Fruit fly (Drosophila melanogaster): ENCODE measurements around the gene Tgs1.

Tgs1 gene

DNA sequence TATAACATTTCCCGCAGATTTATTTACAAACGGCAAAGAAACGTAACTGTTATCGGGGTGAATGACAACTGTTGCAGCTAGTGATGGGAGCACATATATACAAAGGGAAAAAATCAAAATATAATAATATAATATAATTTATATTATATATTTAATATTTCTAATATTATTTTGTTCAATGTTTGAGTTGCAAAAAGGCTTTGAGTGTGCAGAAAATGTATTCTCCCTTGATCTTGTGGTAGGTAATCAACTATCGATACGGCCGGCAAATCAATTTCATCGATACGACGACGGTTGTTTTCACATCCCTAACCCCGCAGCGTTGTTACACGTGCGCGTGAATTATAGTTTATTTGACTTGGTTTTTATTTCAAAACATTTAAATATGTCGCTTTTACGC is 31.9 kb upstream of the Tgs1 start, which contains the start of the genes mTerf5 and Non3 (continued):
- TF ChIP-seq CG10979 (tag; optimal IDR thresholded peaks at IDR 0.05) = peak; percentile 62
- TF ChIP-seq Chrac-16 (GFP tag; optimal IDR thresholded peaks at IDR 0.05) = peak; percentile 46
- TF ChIP-seq HLH54F (GFP tag; optimal IDR thresholded peaks at IDR 0.05) = peak; percentile 33
- peak; percentile 77 for TF ChIP-seq nerfin-1 (tag; optimal IDR thresholded peaks at IDR 0.05)
- TF ChIP-seq CG3995 (GFP tag; optimal IDR thresholded peaks at IDR 0.05) = no peak
- TF ChIP-seq CG7987 (GFP tag; optimal IDR thresholded peaks at IDR 0.05) = peak; percentile 9
- TF ChIP-seq MESR4 (GFP tag; optimal IDR thresholded peaks at IDR 0.05) = peak; percentile 36
- peak; percentile 59; the same call in 2 of the 3 replicates for TF ChIP-seq Dbx (GFP tag; IDR thresholded peaks at IDR 0.05)
- peak; percentile 24 for TF ChIP-seq Oli (tag; optimal IDR thresholded peaks at IDR 0.05)
- TF ChIP-seq CG8388 (GFP tag; optimal IDR thresholded peaks at IDR 0.05) = peak; percentile 61
- peak; percentile 42 for TF ChIP-seq CG4820 (GFP tag; optimal IDR thresholded peaks at IDR 0.05)
- no peak for TF ChIP-seq CG14014 (GFP tag; IDR thresholded peaks at IDR 0.05)
- TF ChIP-seq ham (GFP tag; IDR thresholded peaks at IDR 0.05) = no peak
- TF ChIP-seq MTF-1 (GFP tag; optimal IDR thresholded peaks at IDR 0.05; ENCODE audit: borderline replicate concordance) = no peak
- TF ChIP-seq sisA (GFP tag; IDR thresholded peaks at IDR 0.05) = peak; percentile 29; the same call in 1 of the 2 replicates
- TF ChIP-seq CG34422 (GFP tag; IDR thresholded peaks at IDR 0.05) = peak; percentile 77
- TF ChIP-seq CG43689 (GFP tag; IDR thresholded peaks at IDR 0.05) = 0 out of 2 replicates have a peak, but pooled peaks have one; percentile 12
- TF ChIP-seq tap (tag; optimal IDR thresholded peaks at IDR 0.05) = peak; percentile 27
- TF ChIP-seq tgo (GFP tag; IDR thresholded peaks at IDR 0.05) = peak; percentile 32; the same call in 1 of the 3 replicates
- TF ChIP-seq dati (GFP tag; IDR thresholded peaks at IDR 0.05) = no peak
- no peak for TF ChIP-seq corto (GFP tag; optimal IDR thresholded peaks at IDR 0.05)
- TF ChIP-seq Six4 (GFP tag; optimal IDR thresholded peaks at IDR 0.05) = peak; percentile 51
- 0 out of 2 replicates have a peak, but pooled peaks have one; percentile 43 for TF ChIP-seq CG42726 (GFP tag; IDR thresholded peaks at IDR 0.05; ENCODE audit: partially characterized antibody)
- TF ChIP-seq CG4424 (GFP tag; optimal IDR thresholded peaks at IDR 0.05) = peak; percentile 43
- TF ChIP-seq phol (tag; optimal IDR thresholded peaks at IDR 0.05) = peak; percentile 68
- TF ChIP-seq CG9215 (GFP tag; IDR thresholded peaks at IDR 0.05) = peak; percentile 46
- peak; percentile 78 for TF ChIP-seq CG14710 (tag; optimal IDR thresholded peaks at IDR 0.05)
- peak; percentile 65 for TF ChIP-seq dmrt11E (tag; optimal IDR thresholded peaks at IDR 0.05)
- TF ChIP-seq CG17829 (tag; optimal IDR thresholded peaks at IDR 0.05) = peak; percentile 76
- peak; percentile 15 for TF ChIP-seq Fer2 (tag; optimal IDR thresholded peaks at IDR 0.05)
- peak; percentile 79 for TF ChIP-seq nmo (GFP tag; optimal IDR thresholded peaks at IDR 0.05)
- peak; percentile 23 for TF ChIP-seq fd3F (GFP tag; optimal IDR thresholded peaks at IDR 0.05)
- peak; percentile 86 for TF ChIP-seq MBD-R2 (GFP tag; IDR thresholded peaks at IDR 0.05)
- no peak for TF ChIP-seq ab (GFP tag; optimal IDR thresholded peaks at IDR 0.05)
- TF ChIP-seq CG31441 (GFP tag; IDR thresholded peaks at IDR 0.05) = peak; percentile 64
- TF ChIP-seq ato (GFP tag; IDR thresholded peaks at IDR 0.05; ENCODE audit: partially characterized antibody) = peak; percentile 45; the same call in 1 of the 2 replicates
- peak; percentile 17; the same call in 1 of the 2 replicates for TF ChIP-seq peb (GFP tag; IDR thresholded peaks at IDR 0.05)
- no peak for TF ChIP-seq CG15011 (GFP tag; optimal IDR thresholded peaks at IDR 0.05)
- peak; percentile 64 for TF ChIP-seq lab (GFP tag; optimal IDR thresholded peaks at IDR 0.05)
- peak; percentile 21 for TF ChIP-seq CG11723 (GFP tag; optimal IDR thresholded peaks at IDR 0.05)
- peak; percentile 60 for TF ChIP-seq PHDP (tag; optimal IDR thresholded peaks at IDR 0.05)
- peak; percentile 40 for TF ChIP-seq fd96Cb (tag; optimal IDR thresholded peaks at IDR 0.05)
- TF ChIP-seq tx (GFP tag; optimal IDR thresholded peaks at IDR 0.05) = no peak
- peak; percentile 57 for TF ChIP-seq CG30020 (tag; optimal IDR thresholded peaks at IDR 0.05)
- TF ChIP-seq HmgZ (tag; optimal IDR thresholded peaks at IDR 0.05) = peak; percentile 55
- peak; percentile 10 for TF ChIP-seq pum (GFP tag; optimal IDR thresholded peaks at IDR 0.05)
- TF ChIP-seq cad (GFP tag; optimal IDR thresholded peaks at IDR 0.05) = no peak
- TF ChIP-seq CG13894 (tag; optimal IDR thresholded peaks at IDR 0.05) = peak; percentile 47
- peak; percentile 83 for TF ChIP-seq CG13775 (GFP tag; optimal IDR thresholded peaks at IDR 0.05)
- TF ChIP-seq CG15514 (GFP tag; optimal IDR thresholded peaks at IDR 0.05) = peak; percentile 62
